Worm (Caenorhabditis elegans) whole organism, young adult: ENCODE results near the gene knl-3.

Source experiments
- D2030.7 ChIP-seq: fragments of 200-800 bp; sonication (Bioruptor generic); IDR thresholded peaks from 2 replicates; pipeline ENCODE4 v1.3.6; 2022; ENCODE audit warnings: missing genetic modification reagents, missing genetic modification characterization, missing compliant biosample characterization
- F23B12.7 ChIP-seq: sonication (generic microtip); optimal IDR thresholded peaks from 2 replicates; lab custom pipeline; 2017; ENCODE audit warnings: missing genetic modification characterization, mild to moderate bottlenecking, missing compliant biosample characterization, antibody characterized with exemption, moderate library complexity; ENCODE audit not compliant: insufficient read depth
- F39B2.1 ChIP-seq: fragments of 200-800 bp; sonication (Bioruptor generic); IDR thresholded peaks from 2 replicates; pipeline ENCODE4 v1.3.6; 2022; ENCODE audit warnings: missing genetic modification reagents, missing genetic modification characterization, missing compliant biosample characterization
- F49E8.2 ChIP-seq: sonication (generic microtip); optimal IDR thresholded peaks from 3 replicates; lab custom pipeline; 2017; ENCODE audit warnings: missing genetic modification characterization, mild to moderate bottlenecking, missing compliant biosample characterization, antibody characterized with exemption, moderate library complexity; ENCODE audit not compliant: insufficient read depth
- F57A8.1 ChIP-seq: fragments of 200-800 bp; sonication (Bioruptor generic); optimal IDR thresholded peaks from 2 replicates; lab custom pipeline; 2018; ENCODE audit warnings: mild to moderate bottlenecking, missing genetic modification characterization, moderate library complexity, missing compliant biosample characterization
- K11D2.4 ChIP-seq: fragments of 200-800 bp; sonication (Bioruptor generic); IDR thresholded peaks from 2 replicates; pipeline ENCODE4 v1.3.6; 2022; ENCODE audit warnings: missing genetic modification reagents, missing genetic modification characterization, missing compliant biosample characterization
- K12H6.12 ChIP-seq: fragments of 200-800 bp; sonication (Bioruptor generic); optimal IDR thresholded peaks from 2 replicates; lab custom pipeline; 2018; ENCODE audit warnings: mild to moderate bottlenecking, missing genetic modification characterization, missing compliant biosample characterization
- Y53F4B.3 ChIP-seq: fragments of 200-800 bp; sonication (Bioruptor generic); IDR thresholded peaks from 2 replicates; pipeline ENCODE4 v1.3.6; 2022; ENCODE audit warnings: missing genetic modification reagents, missing genetic modification characterization, missing compliant biosample characterization
- athp-1 ChIP-seq: sonication (generic microtip); optimal IDR thresholded peaks from 2 replicates; lab custom pipeline; 2017; ENCODE audit warnings: mild to moderate bottlenecking, missing genetic modification characterization, missing compliant biosample characterization
- attf-6 ChIP-seq: fragments of 200-800 bp; sonication (Bioruptor generic); IDR thresholded peaks from 2 replicates; pipeline ENCODE4 v1.3.6; 2022; ENCODE audit warnings: missing genetic modification reagents, missing genetic modification characterization, missing compliant biosample characterization
- bed-2 ChIP-seq: fragments of 200-800 bp; sonication (Bioruptor generic); IDR thresholded peaks from 2 replicates; pipeline ENCODE4 v1.3.6; 2022; ENCODE audit warnings: missing genetic modification reagents, missing genetic modification characterization, missing compliant biosample characterization
- cebp-1 ChIP-seq, 2 experiments: fragments of 200-800 bp in 1 of 2; sonication (Bioruptor generic) in 1 of 2; sonication (generic microtip) in 1 of 2; IDR thresholded peaks in 1 of 2; optimal IDR thresholded peaks in 1 of 2; 2 replicates each; pipeline versions ENCODE4 v1.3.6 to Lab custom; 2017 to 2022; ENCODE audit warnings: missing compliant biosample characterization in 2 of 2, missing genetic modification characterization in 2 of 2, mild to moderate bottlenecking in 1 of 2, missing genetic modification reagents in 1 of 2, moderate library complexity in 1 of 2
- cebp-2 ChIP-seq: fragments of 200-800 bp; sonication (Bioruptor generic); IDR thresholded peaks from 2 replicates; pipeline ENCODE4 v1.3.6; 2022; ENCODE audit warnings: missing genetic modification characterization, missing compliant biosample characterization
- ceh-40 ChIP-seq: fragments of 200-800 bp; sonication (Bioruptor generic); IDR thresholded peaks from 2 replicates; pipeline ENCODE4 v1.3.6; 2022; ENCODE audit warnings: missing genetic modification characterization, missing compliant biosample characterization
- ceh-91 ChIP-seq: fragments of 200-800 bp; sonication (Bioruptor generic); IDR thresholded peaks from 2 replicates; pipeline ENCODE4 v1.3.6; 2022; ENCODE audit warnings: missing genetic modification reagents, missing genetic modification characterization, missing compliant biosample characterization
- die-1 ChIP-seq: sonication (generic microtip); optimal IDR thresholded peaks from 2 replicates; lab custom pipeline; 2016; ENCODE audit warnings: missing genotype, mild to moderate bottlenecking, missing genetic modification characterization, missing compliant biosample characterization
- dpff-1 ChIP-seq: sonication (generic microtip); optimal IDR thresholded peaks from 2 replicates; lab custom pipeline; 2017; ENCODE audit warnings: mild to moderate bottlenecking, missing genetic modification characterization, missing compliant biosample characterization
- dpl-1 ChIP-seq: fragments of 150-350 bp; optimal IDR thresholded peaks from 2 replicates; lab custom pipeline; 2014; ENCODE audit warnings: missing biosample characterization, missing genetic modification reagents, missing genetic modification characterization
- efl-1 ChIP-seq: fragments of 150-350 bp; optimal IDR thresholded peaks from 2 replicates; lab custom pipeline; 2014; ENCODE audit warnings: missing biosample characterization, missing genetic modification reagents, missing genetic modification characterization
- egl-18 ChIP-seq: fragments of 200-800 bp; sonication (Bioruptor generic); IDR thresholded peaks from 2 replicates; pipeline ENCODE4 v1.3.6; 2022; ENCODE audit warnings: missing genetic modification reagents, missing genetic modification characterization, missing compliant biosample characterization
- egrh-3 ChIP-seq: fragments of 200-800 bp; sonication (Bioruptor generic); IDR thresholded peaks from 2 replicates; pipeline ENCODE4 v1.3.6; 2022; ENCODE audit warnings: missing genetic modification reagents, missing genetic modification characterization, missing compliant biosample characterization
- ets-4 ChIP-seq: fragments of 200-800 bp; sonication (Bioruptor generic); optimal IDR thresholded peaks from 2 replicates; lab custom pipeline; 2018; ENCODE audit warnings: mild to moderate bottlenecking, missing genetic modification characterization, missing compliant biosample characterization
- hlh-12 ChIP-seq: sonication (generic microtip); optimal IDR thresholded peaks from 2 replicates; lab custom pipeline; 2016; ENCODE audit warnings: missing genetic modification characterization, missing compliant biosample characterization
- let-526 ChIP-seq: fragments of 200-800 bp; sonication (Bioruptor generic); IDR thresholded peaks from 2 replicates; pipeline ENCODE4 v1.3.6; 2022; ENCODE audit warnings: missing genetic modification reagents, missing genetic modification characterization, missing compliant biosample characterization
- let-607 ChIP-seq, 2 experiments: fragments of 200-800 bp in 1 of 2; sonication (Bioruptor generic) in 1 of 2; sonication (generic microtip) in 1 of 2; optimal IDR thresholded peaks; 2 replicates each; lab custom pipeline; 2016 to 2018; ENCODE audit warnings: mild to moderate bottlenecking in 2 of 2, missing compliant biosample characterization in 2 of 2, missing genetic modification characterization in 2 of 2, moderate library complexity in 2 of 2, missing genotype in 1 of 2
- lin-26 ChIP-seq: fragments of 200-800 bp; sonication (Bioruptor generic); IDR thresholded peaks from 2 replicates; pipeline ENCODE4 v1.3.6; 2022; ENCODE audit warnings: missing genetic modification reagents, missing genetic modification characterization, missing compliant biosample characterization
- lsy-27 ChIP-seq: sonication (generic microtip); optimal IDR thresholded peaks from 2 replicates; lab custom pipeline; 2017; ENCODE audit warnings: missing genetic modification characterization, mild to moderate bottlenecking, missing compliant biosample characterization, antibody characterized with exemption, missing genotype, borderline replicate concordance; ENCODE audit not compliant: insufficient read depth
- madf-3 ChIP-seq: fragments of 200-800 bp; sonication (Bioruptor generic); IDR thresholded peaks from 2 replicates; pipeline ENCODE4 v1.3.6; 2022; ENCODE audit warnings: missing genetic modification reagents, missing genetic modification characterization, missing compliant biosample characterization
- madf-6 ChIP-seq: fragments of 200-800 bp; sonication (Bioruptor generic); IDR thresholded peaks from 2 replicates; pipeline ENCODE4 v1.3.6; 2022; ENCODE audit warnings: missing genetic modification reagents, missing genetic modification characterization, missing compliant biosample characterization
- madf-8 ChIP-seq: fragments of 200-800 bp; sonication (Bioruptor generic); conservative IDR thresholded peaks from 2 replicates; pipeline ENCODE4 v1.3.6; 2022; ENCODE audit warnings: missing genetic modification reagents, missing genetic modification characterization, missing compliant biosample characterization
- mcd-1 ChIP-seq: fragments of 200-800 bp; sonication (Bioruptor generic); IDR thresholded peaks from 2 replicates; pipeline ENCODE4 v1.3.6; 2022; ENCODE audit warnings: missing genetic modification reagents, missing genetic modification characterization, missing compliant biosample characterization
- nhr-80 ChIP-seq: sonication (generic microtip); optimal IDR thresholded peaks from 2 replicates; lab custom pipeline; 2016; ENCODE audit warnings: missing genetic modification characterization, missing compliant biosample characterization
- nhr-90 ChIP-seq: sonication (generic microtip); optimal IDR thresholded peaks from 2 replicates; lab custom pipeline; 2016; ENCODE audit warnings: missing genotype, mild to moderate bottlenecking, missing genetic modification characterization, missing compliant biosample characterization
- pbrm-1 ChIP-seq: fragments of 200-800 bp; sonication (Bioruptor generic); IDR thresholded peaks from 2 replicates; pipeline ENCODE4 v1.3.6; 2022; ENCODE audit warnings: missing genetic modification reagents, missing genetic modification characterization, missing compliant biosample characterization
- repo-1 ChIP-seq: sonication (generic microtip); optimal IDR thresholded peaks from 2 replicates; lab custom pipeline; 2017; ENCODE audit warnings: mild to moderate bottlenecking, missing genetic modification characterization, missing compliant biosample characterization
- sea-2 ChIP-seq: fragments of 200-800 bp; sonication (Bioruptor generic); IDR thresholded peaks from 2 replicates; pipeline ENCODE4 v1.3.6; 2022; ENCODE audit warnings: missing genetic modification characterization, missing compliant biosample characterization
- snpc-1.1 ChIP-seq: sonication (generic microtip); optimal IDR thresholded peaks from 2 replicates; lab custom pipeline; 2017; ENCODE audit warnings: missing genetic modification characterization, mild to moderate bottlenecking, missing compliant biosample characterization, antibody characterized with exemption, moderate library complexity, missing genotype, missing genetic modification reagents; ENCODE audit not compliant: insufficient read depth
- snpc-1.3 ChIP-seq: sonication (generic microtip); optimal IDR thresholded peaks from 2 replicates; lab custom pipeline; 2017; ENCODE audit warnings: missing genetic modification characterization, mild to moderate bottlenecking, missing compliant biosample characterization, antibody characterized with exemption, moderate library complexity, missing genotype, missing genetic modification reagents; ENCODE audit not compliant: insufficient read depth
- somi-1 ChIP-seq: fragments of 200-800 bp; sonication (Bioruptor generic); optimal IDR thresholded peaks from 2 replicates; lab custom pipeline; 2018; ENCODE audit warnings: mild to moderate bottlenecking, missing genetic modification characterization, missing compliant biosample characterization
- tbp1 ChIP-seq: fragments of 200-800 bp; sonication (Bioruptor generic); optimal IDR thresholded peaks from 2 replicates; lab custom pipeline; 2018; ENCODE audit warnings: mild to moderate bottlenecking, missing genetic modification characterization, missing compliant biosample characterization
- tbx-9 ChIP-seq: sonication (generic microtip); optimal IDR thresholded peaks from 2 replicates; lab custom pipeline; 2016; ENCODE audit warnings: borderline replicate concordance, missing genetic modification characterization, inconsistent platforms, missing compliant biosample characterization
- unc-62 ChIP-seq: fragments of 150-350 bp; optimal IDR thresholded peaks from 2 replicates; lab custom pipeline; 2014; ENCODE audit warnings: missing biosample characterization, missing genetic modification reagents, missing genetic modification characterization
- ztf-22 ChIP-seq: fragments of 200-800 bp; sonication (Bioruptor generic); optimal IDR thresholded peaks from 2 replicates; lab custom pipeline; 2018; ENCODE audit warnings: mild to moderate bottlenecking, missing genetic modification characterization, moderate library complexity, missing compliant biosample characterization
- ztf-25 ChIP-seq: fragments of 200-800 bp; sonication (Bioruptor generic); IDR thresholded peaks from 2 replicates; pipeline ENCODE4 v1.3.6; 2022; ENCODE audit warnings: missing genetic modification reagents, missing genetic modification characterization, missing compliant biosample characterization
- ztf-28 ChIP-seq: fragments of 200-800 bp; sonication (Bioruptor generic); IDR thresholded peaks from 2 replicates; pipeline ENCODE4 v1.3.6; 2022; ENCODE audit warnings: missing genetic modification reagents, missing genetic modification characterization, missing compliant biosample characterization
- ztf-3 ChIP-seq: fragments of 200-800 bp; sonication (Bioruptor generic); optimal IDR thresholded peaks from 2 replicates; lab custom pipeline; 2018; ENCODE audit warnings: mild to moderate bottlenecking, missing genetic modification characterization, missing compliant biosample characterization

Gene knl-3

ce11 chrV:1871768-1872296 lies 2.8 kb downstream of the knl-3 start, which contains the start of the genes T10B5.4 and cct-7 (continued):
- TF ChIP-seq madf-6 (peak; percentile 59), madf-8 (GFP tag; lab: Robert Waterston, UW) (no peak), bed-2 (GFP tag; lab: Robert Waterston, UW) (0 out of 2 replicates have a peak, but pooled peaks have one; percentile 37), snpc-1.3 (no peak), tbp1 (peak; percentile 52), dpl-1 (peak; percentile 62), ceh-91 (GFP tag; lab: Robert Waterston, UW) (peak; percentile 68), dpff-1 (no peak), nhr-80 (tag; lab: Kevin White, UChicago) (peak; percentile 70), lsy-27 (tag; lab: Kevin White, UChicago) (peak; percentile 13), repo-1 (peak; percentile 13), cebp-1 (GFP tag; IDR thresholded peaks at IDR 0.05; lab: Robert Waterston, UW) (0 out of 2 replicates have a peak, but pooled peaks have one; percentile 40), cebp-1 (tag; optimal IDR thresholded peaks at IDR 0.05; lab: Kevin White, UChicago) (peak; percentile 78), lin-26 (GFP tag; lab: Robert Waterston, UW) (peak; percentile 69; the same call in 1 of the 2 replicates), let-526 (GFP tag; lab: Robert Waterston, UW) (peak; percentile 47; the same call in 1 of the 2 replicates), let-607 (tag; optimal IDR thresholded peaks at IDR 0.05; lab: Kevin White, UChicago) (peak; percentile 42 to 66), F49E8.2 (tag; lab: Kevin White, UChicago) (peak; percentile 73), tbx-9 (tag; lab: Kevin White, UChicago) (no peak), somi-1 (GFP tag; lab: Kevin White, UChicago) (peak; percentile 57), K11D2.4 (GFP tag; lab: Robert Waterston, UW) (peak; percentile 75; the same call in 1 of the 2 replicates), F23B12.7 (tag; lab: Kevin White, UChicago) (peak; percentile 56), mcd-1 (GFP tag; lab: Robert Waterston, UW) (peak; percentile 97), F57A8.1 (no peak), athp-1 (tag; lab: Kevin White, UChicago) (peak; percentile 90), ztf-3 (no peak), ztf-28 (GFP tag; lab: Robert Waterston, UW) (peak; percentile 73; the same call in 1 of the 2 replicates), D2030.7 (GFP tag; lab: Robert Waterston, UW) (peak; percentile 83), Y53F4B.3 (no peak), efl-1 (GFP tag; lab: Kevin White, UChicago) (peak; percentile 53), cebp-2 (GFP tag; lab: Robert Waterston, UW) (no peak), nhr-90 (peak; percentile 1), sea-2 (GFP tag; lab: Robert Waterston, UW) (no peak), ceh-40 (GFP tag; lab: Robert Waterston, UW) (no peak), F39B2.1 (GFP tag; lab: Robert Waterston, UW) (no peak), unc-62 (GFP tag; lab: Kevin White, UChicago) (peak; percentile 58), ztf-25 (GFP tag; lab: Robert Waterston, UW) (peak; percentile 90), K12H6.12 (tag; lab: Kevin White, UChicago) (peak; percentile 92), hlh-12 (tag; lab: Kevin White, UChicago) (no peak), egrh-3 (GFP tag; lab: Robert Waterston, UW) (peak; percentile 72), madf-3 (peak; percentile 99), ztf-22 (GFP tag; lab: Kevin White, UChicago) (no peak), attf-6 (GFP tag; lab: Robert Waterston, UW) (no peak; the same call in 1 of the 2 replicates), snpc-1.1 (tag; lab: Kevin White, UChicago) (no peak), ets-4 (no peak), die-1 (tag; lab: Kevin White, UChicago) (peak; percentile 34), pbrm-1 (GFP tag; lab: Robert Waterston, UW) (peak; percentile 79), egl-18 (GFP tag; lab: Robert Waterston, UW) (no peak)
